Worm (Caenorhabditis elegans): ENCODE results near the gene tsp-10.
A peak's percentile ranks its signal among the peaks of the same experiment; 100 is the strongest.

The tsp-10 gene

ce11 chrII:6710596-6710995, 7.8 kb upstream of the tsp-10 start:
- no peak for TF ChIP-seq F10E7.11 (tag; optimal IDR thresholded peaks at IDR 0.05)
- TF ChIP-seq dox-1 (GFP tag; IDR thresholded peaks at IDR 0.05), result 0 out of 2 replicates have a peak, but pooled peaks have one; percentile 23
- peak; percentile 74 for TF ChIP-seq zfh-2 (GFP tag; conservative IDR thresholded peaks at IDR 0.05)
- TF ChIP-seq nfya-2 (GFP tag; IDR thresholded peaks at IDR 0.05), result no peak

ce11 chrII:6712177-6712981, 6.0 kb upstream of the tsp-10 start, which contains the start of the genes dpy-10 and T14B4.19:
Gene dpy-10, minus strand, starts transcription at chrII:6712227.
Gene T14B4.19, minus strand, starts transcription at chrII:6712931.
- TF ChIP-seq him-1 (tag; optimal IDR thresholded peaks at IDR 0.05) (no peak), Y53G8AR.9 (GFP tag; conservative IDR thresholded peaks at IDR 0.05) (no peak), hmg-1.2 (GFP tag; IDR thresholded peaks at IDR 0.05) (no peak)

- TF ChIP-seq Y67H2A.10 (GFP tag; conservative IDR thresholded peaks at IDR 0.05) (no peak), snpc-1.3 (tag; optimal IDR thresholded peaks at IDR 0.05; ENCODE audit: insufficient read depth) (no peak), repo-1 (tag; optimal IDR thresholded peaks at IDR 0.05) (no peak), F22D6.2 (tag; optimal IDR thresholded peaks at IDR 0.05) (no peak), ztf-25 (GFP tag; IDR thresholded peaks at IDR 0.05) (no peak)
These were observed 5.4 kb upstream of the tsp-10 start for ce11 chrII:6713003-6713402.

- TF ChIP-seq K11D2.4 (GFP tag; IDR thresholded peaks at IDR 0.05), result no peak
- TF ChIP-seq him-1 (tag; optimal IDR thresholded peaks at IDR 0.05), result no peak
- no peak for TF ChIP-seq pbrm-1 (GFP tag; IDR thresholded peaks at IDR 0.05)
- no peak for TF ChIP-seq ceh-79 (tag; optimal IDR thresholded peaks at IDR 0.05)
- TF ChIP-seq Y79H2A.3 (GFP tag; conservative IDR thresholded peaks at IDR 0.05), result no peak
- TF ChIP-seq unc-62 (GFP tag; optimal IDR thresholded peaks at IDR 0.05), result no peak
- no peak for TF ChIP-seq egl-44 (GFP tag; IDR thresholded peaks at IDR 0.05)
- no peak for TF ChIP-seq nfya-1 (tag; optimal IDR thresholded peaks at IDR 0.05; ENCODE audit: borderline replicate concordance, insufficient read depth)
- no peak for TF ChIP-seq gei-17 (GFP tag; optimal IDR thresholded peaks at IDR 0.05)
- TF ChIP-seq B0261.1 (tag; optimal IDR thresholded peaks at IDR 0.05), result no peak
- no peak for TF ChIP-seq ceh-40 (GFP tag; IDR thresholded peaks at IDR 0.05)
- no peak for TF ChIP-seq ccch-3 (GFP tag; optimal IDR thresholded peaks at IDR 0.05)
- TF ChIP-seq rpc-1 (optimal IDR thresholded peaks at IDR 0.05), result no peak
- TF ChIP-seq rpc-1 (tag; optimal IDR thresholded peaks at IDR 0.05), result no peak
- no peak for TF ChIP-seq die-1 (tag; optimal IDR thresholded peaks at IDR 0.05)
- TF ChIP-seq egl-18 (GFP tag; IDR thresholded peaks at IDR 0.05), result no peak
- TF ChIP-seq unc-130 (GFP tag; optimal IDR thresholded peaks at IDR 0.05), result no peak
- TF ChIP-seq lsy-27 (tag; optimal IDR thresholded peaks at IDR 0.05; ENCODE audit: borderline replicate concordance, insufficient read depth), result no peak
These were observed 4.5 kb upstream of the tsp-10 start, which contains the start of gene dpy-2 for ce11 chrII:6713832-6714342. Gene dpy-2, plus strand, starts transcription at chrII:6714292.

- no peak for TF ChIP-seq tbp1 (GFP tag; optimal IDR thresholded peaks at IDR 0.05)
- TF ChIP-seq pha-4 (tag; optimal IDR thresholded peaks at IDR 0.05), result no peak
These were observed 2.5 kb upstream of the tsp-10 start for ce11 chrII:6715853-6716252.

All from whole organism, young adult.